Fruit fly (Drosophila melanogaster) whole organism, embryonic: Measurements from ENCODE around the gene Clamp.

Experiments
- Ada2b ChIP-seq: fragments of 200-800 bp; sonication (Bioruptor generic); IDR thresholded peaks from 2 replicates; pipeline ENCODE4 v1.3.6; 2022; ENCODE audit warnings: missing biosample characterization, missing genetic modification characterization
- Awh ChIP-seq: fragments of 200-800 bp; sonication (Bioruptor generic); IDR thresholded peaks from 2 replicates; pipeline ENCODE4, ENCODE4 v1.3.6; 2022; ENCODE audit warnings: missing biosample characterization, missing genetic modification characterization
- C15 ChIP-seq: fragments of 200-800 bp; sonication (Bioruptor generic); IDR thresholded peaks from 3 replicates; pipeline ENCODE4 v1.3.6; 2022; ENCODE audit warnings: missing biosample characterization, missing genetic modification characterization
- CG10209 ChIP-seq: fragments of 200-800 bp; sonication (Bioruptor generic); optimal IDR thresholded peaks from 3 replicates; lab custom pipeline; 2017; ENCODE audit warnings: missing biosample characterization, mild to moderate bottlenecking, missing genetic modification characterization, missing genetic modification reagents
- CG1024 ChIP-seq: fragments of 200-800 bp; sonication (Bioruptor generic); IDR thresholded peaks from 2 replicates; pipeline ENCODE4 v1.3.6; 2022; ENCODE audit warnings: missing biosample characterization, missing genetic modification characterization
- CG10366 ChIP-seq: fragments of 200-800 bp; sonication (Bioruptor generic); IDR thresholded peaks from 2 replicates; pipeline ENCODE4 v1.3.6; 2022; ENCODE audit warnings: missing biosample characterization, missing genetic modification characterization
- CG12219 ChIP-seq: fragments of 200-800 bp; sonication (Bioruptor generic); optimal IDR thresholded peaks from 3 replicates; lab custom pipeline; 2018; ENCODE audit warnings: missing biosample characterization, mild to moderate bottlenecking, missing genetic modification characterization
- CG12391 ChIP-seq: fragments of 200-800 bp; sonication (Bioruptor generic); optimal IDR thresholded peaks from 3 replicates; lab custom pipeline; 2018; ENCODE audit warnings: missing biosample characterization, mild to moderate bottlenecking, missing genetic modification characterization, moderate library complexity
- CG15479 ChIP-seq: fragments of 200-800 bp; sonication (Bioruptor generic); optimal IDR thresholded peaks from 3 replicates; lab custom pipeline; 2019; ENCODE audit warnings: missing biosample characterization, mild to moderate bottlenecking, missing genetic modification characterization, moderate library complexity
- CG2199 ChIP-seq: fragments of 200-800 bp; sonication (Bioruptor generic); IDR thresholded peaks from 3 replicates; pipeline ENCODE4 v1.3.6; 2022; ENCODE audit warnings: missing biosample characterization, missing genetic modification characterization
- CG2875 ChIP-seq: fragments of 200-800 bp; sonication (Bioruptor generic); optimal IDR thresholded peaks from 2 replicates; lab custom pipeline; 2017; ENCODE audit warnings: missing biosample characterization, mild to moderate bottlenecking, missing genetic modification characterization, missing genetic modification reagents
- CG3995 ChIP-seq: fragments of 200-800 bp; sonication (Bioruptor generic); optimal IDR thresholded peaks from 3 replicates; lab custom pipeline; 2016; ENCODE audit warnings: missing biosample characterization, missing genetic modification characterization
- CG4424 ChIP-seq: fragments of 200-800 bp; sonication (Bioruptor generic); optimal IDR thresholded peaks from 3 replicates; lab custom pipeline; 2016; ENCODE audit warnings: missing biosample characterization, missing genetic modification characterization
- CG4617 ChIP-seq: fragments of 200-800 bp; sonication (Bioruptor generic); optimal IDR thresholded peaks from 3 replicates; lab custom pipeline; 2016; ENCODE audit warnings: missing biosample characterization, missing genetic modification characterization, borderline replicate concordance
- CG6683 ChIP-seq: fragments of 200-800 bp; sonication (Bioruptor generic); optimal IDR thresholded peaks from 2 replicates; lab custom pipeline; 2017; ENCODE audit warnings: missing biosample characterization, mild to moderate bottlenecking, missing genetic modification characterization, missing genetic modification reagents
- CG8089 ChIP-seq: fragments of 200-800 bp; sonication (Bioruptor generic); optimal IDR thresholded peaks from 3 replicates; lab custom pipeline; 2016; ENCODE audit warnings: missing biosample characterization, missing genetic modification characterization
- CG8290 ChIP-seq, 3 experiments: fragments of 200-800 bp; sonication (Bioruptor generic); optimal IDR thresholded peaks; 2 replicates each; lab custom pipeline; 2016 to 2019; ENCODE audit warnings: missing biosample characterization in 3 of 3, missing genetic modification characterization in 3 of 3, mild to moderate bottlenecking in 2 of 3, moderate library complexity in 1 of 3
- CG8359 ChIP-seq: fragments of 200-800 bp; sonication (Bioruptor generic); optimal IDR thresholded peaks from 2 replicates; lab custom pipeline; 2017; ENCODE audit warnings: missing biosample characterization, mild to moderate bottlenecking, missing genetic modification characterization, borderline replicate concordance
- CG8478 ChIP-seq: fragments of >200 bp; optimal IDR thresholded peaks from 2 replicates; lab custom pipeline; 2018
- CkIIα-i1 ChIP-seq: fragments of 200-800 bp; sonication (Bioruptor generic); IDR thresholded peaks from 2 replicates; pipeline ENCODE4 v1.3.6; 2022; ENCODE audit warnings: missing biosample characterization, missing genetic modification characterization
- Dll ChIP-seq: fragments of 200-800 bp; sonication (Bioruptor generic); IDR thresholded peaks from 4 replicates; pipeline ENCODE4 v1.3.6; 2022; ENCODE audit warnings: missing biosample characterization, missing genetic modification characterization; ENCODE audit not compliant: partially characterized antibody
- Doc3 ChIP-seq: fragments of 200-800 bp; sonication (Bioruptor generic); IDR thresholded peaks from 3 replicates; pipeline ENCODE4 v1.3.6; 2022; ENCODE audit warnings: missing biosample characterization, missing genetic modification characterization; ENCODE audit not compliant: partially characterized antibody
- Fer1 ChIP-seq: fragments of 200-800 bp; sonication (Bioruptor generic); optimal IDR thresholded peaks from 2 replicates; lab custom pipeline; 2017; ENCODE audit warnings: missing biosample characterization, mild to moderate bottlenecking, missing genetic modification characterization
- Gug ChIP-seq: fragments of 200-800 bp; sonication (Bioruptor generic); IDR thresholded peaks from 4 replicates; pipeline ENCODE4 v1.3.6; 2022; ENCODE audit warnings: missing biosample characterization, missing genetic modification characterization
- Meics ChIP-seq: fragments of 200-800 bp; sonication (Bioruptor generic); optimal IDR thresholded peaks from 2 replicates; lab custom pipeline; 2017; ENCODE audit warnings: missing biosample characterization, mild to moderate bottlenecking, missing genetic modification characterization
- Mes4 ChIP-seq: fragments of 200-800 bp; sonication (Bioruptor generic); optimal IDR thresholded peaks from 2 replicates; lab custom pipeline; 2016; ENCODE audit warnings: missing biosample characterization, missing genetic modification characterization
- Pdp1 ChIP-seq, 2 experiments: fragments of 200-800 bp; sonication (Bioruptor generic); optimal IDR thresholded peaks; 3 replicates each; lab custom pipeline; 2016; ENCODE audit warnings: missing biosample characterization in 2 of 2, missing genetic modification characterization in 2 of 2, mild to moderate bottlenecking in 1 of 2, moderate library complexity in 1 of 2
- Ssrp ChIP-seq: fragments of 200-800 bp; sonication (Bioruptor generic); optimal IDR thresholded peaks from 2 replicates; lab custom pipeline; 2018; ENCODE audit warnings: missing biosample characterization, mild to moderate bottlenecking, missing genetic modification characterization, moderate library complexity
- ab ChIP-seq: fragments of 200-800 bp; sonication (Bioruptor generic); optimal IDR thresholded peaks from 2 replicates; lab custom pipeline; 2016; ENCODE audit warnings: missing biosample characterization, missing genetic modification characterization
- cas ChIP-seq: fragments of 200-800 bp; sonication (Bioruptor generic); IDR thresholded peaks from 2 replicates; pipeline ENCODE4 v1.3.6; 2022; ENCODE audit warnings: missing biosample characterization, missing genetic modification characterization
- croc ChIP-seq: fragments of 200-800 bp; sonication (Bioruptor generic); conservative IDR thresholded peaks from 3 replicates; pipeline ENCODE4 v1.3.6; 2022; ENCODE audit warnings: missing biosample characterization, missing genetic modification characterization
- dm ChIP-seq: fragments of 200-800 bp; sonication (Bioruptor generic); optimal IDR thresholded peaks from 3 replicates; lab custom pipeline; 2016; ENCODE audit warnings: missing biosample characterization, missing genetic modification characterization
- en ChIP-seq: fragments of 200-800 bp; sonication (Bioruptor generic); optimal IDR thresholded peaks from 2 replicates; lab custom pipeline; 2016; ENCODE audit warnings: missing biosample characterization, missing genetic modification characterization
- gcm ChIP-seq: fragments of 200-800 bp; sonication (Bioruptor generic); optimal IDR thresholded peaks from 2 replicates; lab custom pipeline; 2019; ENCODE audit warnings: missing biosample characterization, mild to moderate bottlenecking, missing genetic modification characterization, moderate library complexity
- gfzf ChIP-seq: fragments of 200-800 bp; sonication (Bioruptor generic); optimal IDR thresholded peaks from 2 replicates; lab custom pipeline; 2016; ENCODE audit warnings: missing biosample characterization, mild to moderate bottlenecking, missing genetic modification characterization, moderate library complexity
- gsb ChIP-seq: fragments of 200-800 bp; sonication (Bioruptor generic); IDR thresholded peaks from 2 replicates; pipeline ENCODE4 v1.3.6; 2022; ENCODE audit warnings: missing biosample characterization, missing genetic modification characterization
- lov ChIP-seq, 2 experiments: fragments of 200-800 bp in 1 of 2; fragments of >200 bp in 1 of 2; sonication (Bioruptor generic) in 1 of 2; IDR thresholded peaks in 1 of 2; optimal IDR thresholded peaks in 1 of 2; 2 replicates in 1 of 2; 3 replicates in 1 of 2; pipeline versions ENCODE4 v1.3.6 to Lab custom; 2017 to 2022; ENCODE audit warnings: missing biosample characterization in 1 of 2, missing genetic modification characterization in 1 of 2
- peb ChIP-seq: fragments of 200-800 bp; sonication (Bioruptor generic); IDR thresholded peaks from 2 replicates; pipeline ENCODE4 v1.3.6; 2022; ENCODE audit warnings: missing biosample characterization, missing genetic modification characterization
- pzg ChIP-seq: fragments of 200-800 bp; sonication (Bioruptor generic); optimal IDR thresholded peaks from 3 replicates; lab custom pipeline; 2018; ENCODE audit warnings: missing biosample characterization, mild to moderate bottlenecking, missing genetic modification characterization, moderate library complexity
- row ChIP-seq: fragments of 200-800 bp; sonication (Bioruptor generic); IDR thresholded peaks from 3 replicates; pipeline ENCODE4 v1.3.6; 2022; ENCODE audit warnings: missing biosample characterization, missing genetic modification characterization
- sna ChIP-seq: fragments of 200-800 bp; sonication (Bioruptor generic); IDR thresholded peaks from 2 replicates; pipeline ENCODE4 v1.3.6; 2022; ENCODE audit warnings: missing biosample characterization, missing genetic modification characterization; ENCODE audit not compliant: partially characterized antibody
- ssp ChIP-seq: fragments of 200-800 bp; sonication (Bioruptor generic); IDR thresholded peaks from 2 replicates; pipeline ENCODE4 v1.3.6; 2022; ENCODE audit warnings: missing biosample characterization, missing genetic modification characterization
- stc ChIP-seq: fragments of 200-800 bp; sonication (Bioruptor generic); IDR thresholded peaks from 2 replicates; pipeline ENCODE4 v1.3.6; 2022; ENCODE audit warnings: missing biosample characterization, missing genetic modification characterization
- stwl ChIP-seq: fragments of 200-800 bp; sonication (Bioruptor generic); optimal IDR thresholded peaks from 3 replicates; lab custom pipeline; 2018; ENCODE audit warnings: missing biosample characterization, mild to moderate bottlenecking, missing genetic modification characterization, moderate library complexity
- sug ChIP-seq: fragments of 200-800 bp; optimal IDR thresholded peaks from 2 replicates; lab custom pipeline; 2019; ENCODE audit warnings: missing biosample characterization, mild to moderate bottlenecking, missing genetic modification characterization, moderate library complexity
- tna ChIP-seq: fragments of 200-800 bp; sonication (Bioruptor generic); IDR thresholded peaks from 2 replicates; pipeline ENCODE4 v1.3.6; 2022; ENCODE audit warnings: missing biosample characterization, missing genetic modification characterization; ENCODE audit not compliant: partially characterized antibody
- wek ChIP-seq: fragments of 200-800 bp; sonication (Bioruptor generic); optimal IDR thresholded peaks from 3 replicates; lab custom pipeline; 2018; ENCODE audit warnings: missing biosample characterization, mild to moderate bottlenecking, missing genetic modification characterization, moderate library complexity
- zen ChIP-seq: fragments of 200-800 bp; sonication (Bioruptor generic); optimal IDR thresholded peaks from 3 replicates; lab custom pipeline; 2018; ENCODE audit warnings: missing biosample characterization, mild to moderate bottlenecking, missing genetic modification characterization, moderate library complexity
- zfh1 ChIP-seq: fragments of 200-800 bp; sonication (Bioruptor generic); IDR thresholded peaks from 3 replicates; pipeline ENCODE4 v1.3.6; 2022; ENCODE audit warnings: missing biosample characterization, missing genetic modification characterization

The Clamp gene

DNA sequence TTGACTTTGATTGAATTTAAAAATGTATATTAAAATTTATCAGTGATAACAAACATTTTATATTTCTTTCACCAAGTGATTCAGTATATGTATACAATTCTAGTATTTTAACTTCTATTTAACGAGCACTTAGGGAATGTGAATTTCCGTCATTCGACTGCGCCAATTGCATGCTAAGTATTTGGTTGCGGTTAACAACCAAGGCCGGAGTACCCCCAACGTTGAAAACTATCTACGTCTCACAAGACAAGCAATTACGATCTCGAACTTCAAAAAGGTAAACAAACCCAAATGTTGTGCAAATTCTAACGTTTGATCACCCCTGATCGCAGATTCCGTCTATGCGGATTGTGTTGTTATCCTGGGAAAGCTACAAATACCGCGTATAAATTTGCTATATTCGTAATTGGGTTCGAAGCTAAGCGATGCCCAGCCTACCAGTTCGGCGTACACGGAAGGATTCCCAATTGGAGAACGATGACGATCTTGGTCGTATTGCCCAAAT is 37.7 kb downstream of the Clamp start, which contains the start of gene CG42748 (continued):
- no peak for TF ChIP-seq CG6683 (GFP tag; lab: Kevin White, UChicago)
- peak; percentile 45 for TF ChIP-seq Ada2b (GFP tag; lab: Robert Waterston, UW)
- peak; percentile 12 for TF ChIP-seq zen (tag; lab: Kevin White, UChicago)
- TF ChIP-seq Fer1 (GFP tag; lab: Kevin White, UChicago): peak; percentile 9
- peak; percentile 13 for TF ChIP-seq Meics (GFP tag; lab: Kevin White, UChicago)
- TF ChIP-seq Awh (GFP tag; lab: Robert Waterston, UW): no peak
- TF ChIP-seq cas: no peak
- TF ChIP-seq CG2199 (GFP tag; lab: Robert Waterston, UW): peak; percentile 34; the same call in 1 of the 3 replicates
- no peak for TF ChIP-seq CG8359 (GFP tag; lab: Kevin White, UChicago)
- no peak for TF ChIP-seq Pdp1 (GFP tag; optimal IDR thresholded peaks at IDR 0.05; lab: Kevin White, UChicago)
- peak; percentile 55; the same call in 1 of the 2 replicates for TF ChIP-seq tna (GFP tag; lab: Robert Waterston, UW)
- TF ChIP-seq sug (tag; lab: Kevin White, UChicago): peak; percentile 59
- TF ChIP-seq Dll (GFP tag; lab: Robert Waterston, UW): 0 out of 4 replicates have a peak, but pooled peaks have one; percentile 36
- no peak for TF ChIP-seq C15
- TF ChIP-seq CG1024 (GFP tag; lab: Robert Waterston, UW): peak; percentile 90
- TF ChIP-seq CG10366 (GFP tag; lab: Robert Waterston, UW): no peak
- no peak for TF ChIP-seq gsb (GFP tag; lab: Robert Waterston, UW)
- TF ChIP-seq stwl (tag; lab: Kevin White, UChicago): peak; percentile 21
- TF ChIP-seq wek (GFP tag; lab: Kevin White, UChicago): peak; percentile 93
- no peak for TF ChIP-seq CG12219
- TF ChIP-seq CG15479 (GFP tag; lab: Kevin White, UChicago): peak; percentile 45
- peak; percentile 52 for TF ChIP-seq pzg (GFP tag; lab: Kevin White, UChicago)
- TF ChIP-seq row (GFP tag; lab: Robert Waterston, UW): peak; percentile 74
- TF ChIP-seq en (GFP tag; lab: Kevin White, UChicago): no peak
- TF ChIP-seq Ssrp (tag; lab: Kevin White, UChicago): no peak
- no peak for TF ChIP-seq CkIIα-i1 (GFP tag; lab: Robert Waterston, UW)
- peak; percentile 20; the same call in 2 of the 3 replicates for TF ChIP-seq croc (GFP tag; lab: Robert Waterston, UW)
- no peak for TF ChIP-seq Mes4 (GFP tag; lab: Kevin White, UChicago)
- peak; percentile 18; the same call in 1 of the 2 replicates for TF ChIP-seq stc (GFP tag; lab: Robert Waterston, UW)
- no peak for TF ChIP-seq CG4424 (GFP tag; lab: Kevin White, UChicago)
- TF ChIP-seq dm (GFP tag; lab: Kevin White, UChicago): no peak
- peak; percentile 89 for TF ChIP-seq ssp (GFP tag; lab: Robert Waterston, UW)
- no peak for TF ChIP-seq CG8478
- no peak for TF ChIP-seq Doc3
- TF ChIP-seq zfh1: no peak
- TF ChIP-seq CG4617 (GFP tag; lab: Kevin White, UChicago): no peak
- no peak for TF ChIP-seq gcm (GFP tag; lab: Kevin White, UChicago)
- TF ChIP-seq sna (GFP tag; lab: Robert Waterston, UW): peak; percentile 57; the same call in 1 of the 2 replicates
- TF ChIP-seq CG3995: peak; percentile 65
- TF ChIP-seq CG8290 (GFP tag; optimal IDR thresholded peaks at IDR 0.05; lab: Kevin White, UChicago): no peak
- TF ChIP-seq CG8290 (tag; optimal IDR thresholded peaks at IDR 0.05; lab: Kevin White, UChicago): peak in 1 of 2 experiments; percentile 55
- TF ChIP-seq CG2875 (GFP tag; lab: Kevin White, UChicago): no peak
- TF ChIP-seq gfzf: peak; percentile 28
- peak; percentile 13 for TF ChIP-seq CG12391
- TF ChIP-seq peb: no peak
- no peak for TF ChIP-seq CG10209
- TF ChIP-seq ab: no peak
- TF ChIP-seq CG8089: peak; percentile 14
- TF ChIP-seq Gug: peak; percentile 67; the same call in 1 of the 4 replicates
- no peak for TF ChIP-seq lov (optimal IDR thresholded peaks at IDR 0.05; lab: Kevin White, UChicago)
- TF ChIP-seq lov (GFP tag; IDR thresholded peaks at IDR 0.05; lab: Robert Waterston, UW): no peak
